Fruit fly (Drosophila melanogaster): Measurements from ENCODE around the gene CG9386.

CG9386 gene

DNA sequence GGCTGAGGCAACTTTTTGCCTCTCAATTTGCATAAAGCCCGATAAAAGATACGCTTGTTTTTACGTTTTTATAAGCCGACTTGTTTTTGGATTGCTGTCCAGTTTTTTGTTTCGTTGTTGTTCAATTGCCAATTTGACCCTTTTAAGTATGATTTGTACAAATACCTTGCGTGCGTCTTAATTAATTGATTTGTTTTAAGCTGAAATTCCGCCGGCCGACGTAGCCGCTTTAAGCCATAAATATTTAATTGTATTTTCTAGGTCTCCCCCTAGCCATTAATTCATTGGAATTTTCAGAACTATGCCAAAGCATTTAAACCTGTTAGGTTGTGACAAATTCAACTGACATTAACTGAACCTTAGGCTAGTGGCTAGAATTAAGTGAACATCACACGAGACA, 41.4 kb upstream of the CG9386 start:
- TF ChIP-seq Ets98B (GFP tag; IDR thresholded peaks at IDR 0.05) = no peak
- TF ChIP-seq CG8301 (tag; optimal IDR thresholded peaks at IDR 0.05) = no peak
- no peak for TF ChIP-seq CG17806 (tag; optimal IDR thresholded peaks at IDR 0.05)
- no peak for TF ChIP-seq EcR (GFP tag; optimal IDR thresholded peaks at IDR 0.05)
- no peak for TF ChIP-seq D1 (tag; optimal IDR thresholded peaks at IDR 0.05)
- no peak for TF ChIP-seq CG8159 (tag; optimal IDR thresholded peaks at IDR 0.05)
- no peak for TF ChIP-seq CG13204 (GFP tag; optimal IDR thresholded peaks at IDR 0.05)
- no peak for TF ChIP-seq CG32121 (GFP tag; IDR thresholded peaks at IDR 0.05)
- no peak for TF ChIP-seq fd96Ca (GFP tag; IDR thresholded peaks at IDR 0.05)
- TF ChIP-seq CG9948 (tag; optimal IDR thresholded peaks at IDR 0.05) = no peak

- TF ChIP-seq CG12605 (GFP tag; IDR thresholded peaks at IDR 0.05) = no peak
- no peak for TF ChIP-seq D1 (tag; optimal IDR thresholded peaks at IDR 0.05)
- TF ChIP-seq rn (GFP tag; IDR thresholded peaks at IDR 0.05) = no peak
- no peak for TF ChIP-seq Pif1A (GFP tag; optimal IDR thresholded peaks at IDR 0.05)
- TF ChIP-seq CG4496 (GFP tag; IDR thresholded peaks at IDR 0.05) = no peak
- TF ChIP-seq Pif1B (GFP tag; optimal IDR thresholded peaks at IDR 0.05) = no peak
- no peak for TF ChIP-seq CG14655 (GFP tag; optimal IDR thresholded peaks at IDR 0.05)
- TF ChIP-seq CG9948 (tag; optimal IDR thresholded peaks at IDR 0.05) = no peak
- TF ChIP-seq CG17806 (tag; optimal IDR thresholded peaks at IDR 0.05) = no peak
- TF ChIP-seq CG34367 (tag; optimal IDR thresholded peaks at IDR 0.05) = no peak
- no peak for TF ChIP-seq CG32121 (GFP tag; IDR thresholded peaks at IDR 0.05)
- TF ChIP-seq Snoo (tag; optimal IDR thresholded peaks at IDR 0.05) = no peak
- no peak for TF ChIP-seq CG8159 (tag; optimal IDR thresholded peaks at IDR 0.05)
- no peak for TF ChIP-seq EcR (GFP tag; optimal IDR thresholded peaks at IDR 0.05)
- TF ChIP-seq Ets98B (GFP tag; IDR thresholded peaks at IDR 0.05) = no peak
- TF ChIP-seq gl (tag; optimal IDR thresholded peaks at IDR 0.05) = no peak
- TF ChIP-seq CG13204 (GFP tag; optimal IDR thresholded peaks at IDR 0.05) = no peak
- TF ChIP-seq CG15710 (tag; optimal IDR thresholded peaks at IDR 0.05) = no peak
These were observed 40.6 kb upstream of the CG9386 start for dm6 chr3R:9595681-9596357.

dm6 chr3R:9594839-9595238, 39.6 kb upstream of the CG9386 start:
- TF ChIP-seq D1 (tag; optimal IDR thresholded peaks at IDR 0.05) (no peak), fd96Ca (GFP tag; IDR thresholded peaks at IDR 0.05) (peak; percentile 66; the same call in 1 of the 3 replicates), Ets98B (GFP tag; IDR thresholded peaks at IDR 0.05) (no peak; the same call in 1 of the 2 replicates), CG32121 (GFP tag; IDR thresholded peaks at IDR 0.05) (peak; percentile 24; the same call in 1 of the 2 replicates), CG8301 (tag; optimal IDR thresholded peaks at IDR 0.05) (no peak), CG4496 (GFP tag; IDR thresholded peaks at IDR 0.05) (no peak), gl (tag; optimal IDR thresholded peaks at IDR 0.05) (no peak), Snoo (tag; optimal IDR thresholded peaks at IDR 0.05) (no peak), Pif1A (GFP tag; optimal IDR thresholded peaks at IDR 0.05) (no peak), CG14655 (GFP tag; optimal IDR thresholded peaks at IDR 0.05) (no peak), CG15710 (tag; optimal IDR thresholded peaks at IDR 0.05) (no peak), CG9948 (tag; optimal IDR thresholded peaks at IDR 0.05) (no peak), CG13204 (GFP tag; optimal IDR thresholded peaks at IDR 0.05) (no peak), CG34367 (tag; optimal IDR thresholded peaks at IDR 0.05) (no peak), CG12605 (GFP tag; IDR thresholded peaks at IDR 0.05) (peak; percentile 19; the same call in 1 of the 2 replicates), CG8159 (tag; optimal IDR thresholded peaks at IDR 0.05) (no peak), EcR (GFP tag; optimal IDR thresholded peaks at IDR 0.05) (no peak), CG17806 (tag; optimal IDR thresholded peaks at IDR 0.05) (no peak), rn (GFP tag; IDR thresholded peaks at IDR 0.05) (0 out of 2 replicates have a peak, but pooled peaks have one; percentile 29)

- TF ChIP-seq CG14655 (GFP tag; optimal IDR thresholded peaks at IDR 0.05) (peak; percentile 71), CG32121 (GFP tag; IDR thresholded peaks at IDR 0.05) (no peak), CG8159 (tag; optimal IDR thresholded peaks at IDR 0.05) (peak; percentile 63), CG34367 (tag; optimal IDR thresholded peaks at IDR 0.05) (peak; percentile 45), CG8301 (tag; optimal IDR thresholded peaks at IDR 0.05) (peak; percentile 30), CG15710 (tag; optimal IDR thresholded peaks at IDR 0.05) (peak; percentile 39), rn (GFP tag; IDR thresholded peaks at IDR 0.05) (no peak), CG9948 (tag; optimal IDR thresholded peaks at IDR 0.05) (no peak)
These were observed 39.0 kb upstream of the CG9386 start for dm6 chr3R:9594251-9594581.

dm6 chr3R:9593408-9594250, 38.4 kb upstream of the CG9386 start:
- TF ChIP-seq fd96Ca (GFP tag; IDR thresholded peaks at IDR 0.05) (0 out of 3 replicates have a peak, but pooled peaks have one; percentile 37), Ets98B (GFP tag; IDR thresholded peaks at IDR 0.05) (peak; percentile 73), CG8301 (tag; optimal IDR thresholded peaks at IDR 0.05) (peak; percentile 69), EcR (GFP tag; optimal IDR thresholded peaks at IDR 0.05) (no peak), CG10348 (GFP tag; IDR thresholded peaks at IDR 0.05) (no peak), CG34367 (tag; optimal IDR thresholded peaks at IDR 0.05) (peak; percentile 70), CG8159 (tag; optimal IDR thresholded peaks at IDR 0.05) (peak; percentile 85), gl (tag; optimal IDR thresholded peaks at IDR 0.05) (peak; percentile 48), D1 (tag; optimal IDR thresholded peaks at IDR 0.05) (no peak), CG9948 (tag; optimal IDR thresholded peaks at IDR 0.05) (peak; percentile 87), CG15710 (tag; optimal IDR thresholded peaks at IDR 0.05) (peak; percentile 84), CG17806 (tag; optimal IDR thresholded peaks at IDR 0.05) (peak; percentile 85), Pif1B (GFP tag; optimal IDR thresholded peaks at IDR 0.05) (peak; percentile 56), Snoo (tag; optimal IDR thresholded peaks at IDR 0.05) (no peak), Pif1A (GFP tag; optimal IDR thresholded peaks at IDR 0.05) (peak; percentile 62), CG12605 (GFP tag; IDR thresholded peaks at IDR 0.05) (peak; percentile 72), CG4496 (GFP tag; IDR thresholded peaks at IDR 0.05) (peak; percentile 81; the same call in 2 of the 3 replicates), rn (GFP tag; IDR thresholded peaks at IDR 0.05) (peak; percentile 62), CG13204 (GFP tag; optimal IDR thresholded peaks at IDR 0.05) (peak; percentile 35), CG14655 (GFP tag; optimal IDR thresholded peaks at IDR 0.05) (peak; percentile 76), CG32121 (GFP tag; IDR thresholded peaks at IDR 0.05) (peak; percentile 81)

Data from whole organism, pupa.